Worm (Caenorhabditis elegans) whole organism, late embryonic: ENCODE measurements around the gene oac-23.

ENCODE experiments used
- C08G9.2 ChIP-seq: sonication (generic microtip); optimal IDR thresholded peaks from 2 replicates; lab custom pipeline; 2016; ENCODE audit warnings: mild to moderate bottlenecking, missing genetic modification characterization, moderate library complexity, missing compliant biosample characterization
- K02D7.2 ChIP-seq: sonication (generic microtip); optimal IDR thresholded peaks from 2 replicates; lab custom pipeline; 2017; ENCODE audit warnings: mild to moderate bottlenecking, missing genetic modification characterization, missing compliant biosample characterization
- K09A11.1 ChIP-seq: sonication (generic microtip); optimal IDR thresholded peaks from 2 replicates; lab custom pipeline; 2017; ENCODE audit warnings: antibody characterized with exemption, mild to moderate bottlenecking, missing genetic modification characterization, missing compliant biosample characterization; ENCODE audit not compliant: insufficient read depth
- Y22D7AL.16 ChIP-seq: sonication (generic microtip); optimal IDR thresholded peaks from 2 replicates; lab custom pipeline; 2016; ENCODE audit warnings: missing genetic modification characterization, missing compliant biosample characterization
- ama-1 ChIP-seq: fragments of 150-350 bp; optimal IDR thresholded peaks from 2 replicates; lab custom pipeline; 2014
- ceh-19 ChIP-seq: fragments of 200-800 bp; sonication (Bioruptor generic); optimal IDR thresholded peaks from 2 replicates; lab custom pipeline; 2018; ENCODE audit warnings: mild to moderate bottlenecking, missing genetic modification characterization, missing compliant biosample characterization
- ceh-2 ChIP-seq: sonication (generic microtip); optimal IDR thresholded peaks from 2 replicates; lab custom pipeline; 2016; ENCODE audit warnings: missing genotype, missing genetic modification characterization, missing compliant biosample characterization
- ceh-22 ChIP-seq: sonication (generic microtip); optimal IDR thresholded peaks from 2 replicates; lab custom pipeline; 2017; ENCODE audit warnings: missing biosample characterization, missing genetic modification characterization
- ceh-31 ChIP-seq: sonication (generic microtip); optimal IDR thresholded peaks from 2 replicates; lab custom pipeline; 2016; ENCODE audit warnings: missing genetic modification characterization, missing compliant biosample characterization
- ceh-45 ChIP-seq: fragments of 200-800 bp; sonication (Bioruptor generic); IDR thresholded peaks from 2 replicates; pipeline ENCODE4 v1.3.6; 2022; ENCODE audit warnings: missing genetic modification reagents, missing genetic modification characterization, missing compliant biosample characterization
- ceh-9 ChIP-seq: sonication (generic microtip); optimal IDR thresholded peaks from 2 replicates; lab custom pipeline; 2016; ENCODE audit warnings: mild to moderate bottlenecking, missing genetic modification characterization, inconsistent platforms, missing compliant biosample characterization
- che-1 ChIP-seq: sonication (generic microtip); optimal IDR thresholded peaks from 2 replicates; lab custom pipeline; 2016; ENCODE audit warnings: mild to moderate bottlenecking, missing genetic modification characterization, missing compliant biosample characterization
- dmd-4 ChIP-seq: sonication (generic microtip); optimal IDR thresholded peaks from 2 replicates; lab custom pipeline; 2016; ENCODE audit warnings: borderline replicate concordance, missing genetic modification characterization, missing compliant biosample characterization
- dve-1 ChIP-seq: sonication (generic microtip); optimal IDR thresholded peaks from 2 replicates; lab custom pipeline; 2017; ENCODE audit warnings: antibody characterized with exemption, mild to moderate bottlenecking, missing genetic modification characterization, missing compliant biosample characterization
- elt-4 ChIP-seq: sonication (generic microtip); optimal IDR thresholded peaks from 2 replicates; lab custom pipeline; 2016; ENCODE audit warnings: missing genetic modification characterization, missing compliant biosample characterization
- eyg-1 ChIP-seq: sonication (generic microtip); optimal IDR thresholded peaks from 2 replicates; lab custom pipeline; 2016; ENCODE audit warnings: missing genotype, missing genetic modification characterization, missing compliant biosample characterization
- fkh-10 ChIP-seq: fragments of 150-350 bp; optimal IDR thresholded peaks from 2 replicates; lab custom pipeline; 2014; ENCODE audit warnings: missing biosample characterization, missing genetic modification reagents, missing genetic modification characterization
- hlh-13 ChIP-seq: fragments of 200-800 bp; sonication (Bioruptor generic); optimal IDR thresholded peaks from 2 replicates; lab custom pipeline; 2018; ENCODE audit warnings: mild to moderate bottlenecking, missing genetic modification characterization, missing compliant biosample characterization
- hlh-8 ChIP-seq: sonication (generic microtip); optimal IDR thresholded peaks from 2 replicates; lab custom pipeline; 2016; ENCODE audit warnings: missing genotype, missing genetic modification characterization, missing compliant biosample characterization
- madf-2 ChIP-seq: sonication (generic microtip); optimal IDR thresholded peaks from 2 replicates; lab custom pipeline; 2017; ENCODE audit warnings: missing genetic modification characterization, missing compliant biosample characterization
- nfya-1 ChIP-seq: sonication (generic microtip); optimal IDR thresholded peaks from 2 replicates; lab custom pipeline; 2017; ENCODE audit warnings: missing genetic modification characterization, mild to moderate bottlenecking, missing compliant biosample characterization, antibody characterized with exemption, moderate library complexity
- nhr-11 ChIP-seq: fragments of 150-350 bp; optimal IDR thresholded peaks from 2 replicates; lab custom pipeline; 2014; ENCODE audit warnings: missing biosample characterization, missing genetic modification characterization
- nhr-232 ChIP-seq: sonication (generic microtip); optimal IDR thresholded peaks from 2 replicates; lab custom pipeline; 2016; ENCODE audit warnings: missing genetic modification characterization, missing compliant biosample characterization
- npax-4 ChIP-seq: sonication (generic microtip); optimal IDR thresholded peaks from 2 replicates; lab custom pipeline; 2016; ENCODE audit warnings: missing genetic modification characterization, missing compliant biosample characterization
- odd-2 ChIP-seq: sonication (generic microtip); optimal IDR thresholded peaks from 2 replicates; lab custom pipeline; 2017; ENCODE audit warnings: antibody characterized with exemption, mild to moderate bottlenecking, missing genetic modification characterization, missing compliant biosample characterization
- pax-1 ChIP-seq: fragments of 150-350 bp; optimal IDR thresholded peaks from 2 replicates; lab custom pipeline; 2014; ENCODE audit warnings: missing biosample characterization, missing genetic modification characterization
- pha-4 ChIP-seq: fragments of 150-350 bp; optimal IDR thresholded peaks from 2 replicates; lab custom pipeline; 2018; ENCODE audit warnings: missing biosample characterization, missing genetic modification reagents, missing genetic modification characterization
- pros-1 ChIP-seq: fragments of 150-350 bp; optimal IDR thresholded peaks from 2 replicates; lab custom pipeline; 2014; ENCODE audit warnings: missing biosample characterization, missing genetic modification reagents, missing genetic modification characterization
- ref-2 ChIP-seq: sonication (generic microtip); optimal IDR thresholded peaks from 2 replicates; lab custom pipeline; 2016; ENCODE audit warnings: missing genetic modification characterization, missing compliant biosample characterization
- sdc-2 ChIP-seq: sonication (generic microtip); optimal IDR thresholded peaks from 2 replicates; lab custom pipeline; 2016; ENCODE audit warnings: missing genotype, missing genetic modification characterization, missing compliant biosample characterization
- tbx-2 ChIP-seq: sonication (generic microtip); optimal IDR thresholded peaks from 2 replicates; lab custom pipeline; 2016; ENCODE audit warnings: missing genetic modification characterization, missing compliant biosample characterization
- tbx-7 ChIP-seq: sonication (generic microtip); optimal IDR thresholded peaks from 2 replicates; lab custom pipeline; 2016; ENCODE audit warnings: missing genotype, missing genetic modification characterization, missing compliant biosample characterization
- ttx-3 ChIP-seq: sonication (generic microtip); optimal IDR thresholded peaks from 2 replicates; lab custom pipeline; 2016; ENCODE audit warnings: missing genetic modification reagents, missing genetic modification characterization, missing compliant biosample characterization
- unc-3 ChIP-seq, 2 experiments: fragments of 200-800 bp in 1 of 2; sonication (Bioruptor generic) in 1 of 2; sonication (generic microtip) in 1 of 2; conservative IDR thresholded peaks in 1 of 2; optimal IDR thresholded peaks in 1 of 2; 2 replicates each; pipeline versions ENCODE4 v1.3.6 to Lab custom; 2016 to 2022; ENCODE audit warnings: missing compliant biosample characterization in 2 of 2, missing genetic modification characterization in 2 of 2, missing genetic modification reagents in 1 of 2
- unc-42 ChIP-seq: sonication (generic microtip); optimal IDR thresholded peaks from 2 replicates; lab custom pipeline; 2016; ENCODE audit warnings: missing genotype, missing genetic modification characterization, missing compliant biosample characterization
- unc-86 ChIP-seq: sonication (generic microtip); optimal IDR thresholded peaks from 2 replicates; lab custom pipeline; 2016; ENCODE audit warnings: missing genetic modification characterization, missing compliant biosample characterization
- zip-5 ChIP-seq: sonication (generic microtip); optimal IDR thresholded peaks from 2 replicates; lab custom pipeline; 2016; ENCODE audit warnings: missing genetic modification characterization, missing compliant biosample characterization
- ztf-16 ChIP-seq: sonication (generic microtip); optimal IDR thresholded peaks from 2 replicates; lab custom pipeline; 2017; ENCODE audit warnings: missing genetic modification characterization, missing compliant biosample characterization

The oac-23 gene

DNA sequence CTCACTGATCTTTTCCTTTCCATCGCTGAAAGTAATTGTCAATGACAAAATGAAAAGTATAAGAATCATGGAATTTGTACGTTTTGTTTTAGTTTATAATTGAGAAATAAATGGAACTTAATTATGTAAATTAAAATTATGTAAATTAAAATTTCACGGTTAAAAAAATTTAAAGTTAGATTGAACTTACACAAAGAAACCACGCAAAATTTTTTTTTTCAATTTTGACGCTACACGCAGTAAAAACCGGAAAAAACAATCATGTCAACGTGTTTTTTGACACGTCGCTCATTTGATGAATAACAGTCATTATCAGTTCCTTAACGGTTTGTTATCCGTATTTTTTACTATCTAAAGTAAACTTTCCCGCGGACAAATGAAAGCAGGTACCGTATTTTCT, at the start of gene oac-23, which contains the start of gene F37C4.8:
TSS of gene oac-23 (plus strand) at position 323 of the 400 bp plus-strand sequence.
TSS of gene F37C4.8 (minus strand) at position 101 of the 400 bp plus-strand sequence.
- TF ChIP-seq che-1 (tag; lab: Kevin White, UChicago) (no peak), nhr-11 (tag; lab: Kevin White, UChicago) (no peak), unc-86 (tag; lab: Kevin White, UChicago) (no peak), ref-2 (tag; lab: Kevin White, UChicago) (no peak), unc-42 (tag; lab: Kevin White, UChicago) (no peak), nfya-1 (no peak), pha-4 (tag; lab: Kevin White, UChicago) (no peak), hlh-13 (GFP tag; lab: Kevin White, UChicago) (no peak), ceh-2 (tag; lab: Kevin White, UChicago) (no peak), sdc-2 (tag; lab: Kevin White, UChicago) (no peak), elt-4 (tag; lab: Kevin White, UChicago) (no peak), dve-1 (tag; lab: Kevin White, UChicago) (no peak), ceh-22 (tag; lab: Kevin White, UChicago) (no peak), ztf-16 (tag; lab: Kevin White, UChicago) (no peak), hlh-8 (tag; lab: Kevin White, UChicago) (no peak), K02D7.2 (tag; lab: Kevin White, UChicago) (no peak), eyg-1 (tag; lab: Kevin White, UChicago) (no peak), tbx-7 (tag; lab: Kevin White, UChicago) (no peak)

DNA sequence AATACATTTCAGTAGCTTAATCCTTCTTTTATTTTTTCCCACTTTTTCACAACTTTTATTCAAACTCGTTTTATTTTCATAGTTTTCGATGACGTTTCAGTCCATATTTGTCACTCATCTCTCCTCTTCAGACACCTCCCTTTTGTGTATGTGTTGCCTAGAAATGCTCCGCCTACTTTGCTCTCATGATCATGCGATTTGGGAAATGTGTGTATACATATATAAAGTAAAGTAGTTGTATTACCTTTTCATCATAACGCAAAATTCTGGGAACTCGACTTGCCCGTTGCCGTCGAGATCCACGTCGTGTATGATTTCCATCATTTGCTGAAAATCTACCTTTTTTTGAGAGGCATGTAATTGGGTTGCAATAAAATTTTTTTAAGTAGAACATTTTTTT, 49.2 kb upstream of the oac-23 start:
- TF ChIP-seq npax-4 (no peak), pros-1 (tag; lab: Kevin White, UChicago) (no peak), ama-1 (lab: Kevin White, UChicago) (no peak), zip-5 (tag; lab: Kevin White, UChicago) (no peak), odd-2 (tag; lab: Kevin White, UChicago) (no peak), dmd-4 (tag; lab: Kevin White, UChicago) (no peak), Y22D7AL.16 (tag; lab: Kevin White, UChicago) (no peak), ttx-3 (tag; lab: Kevin White, UChicago) (no peak), fkh-10 (no peak), pax-1 (tag; lab: Kevin White, UChicago) (no peak), ceh-9 (tag; lab: Kevin White, UChicago) (no peak), unc-3 (GFP tag; conservative IDR thresholded peaks at IDR 0.05; lab: Robert Waterston, UW) (no peak), unc-3 (tag; optimal IDR thresholded peaks at IDR 0.05; lab: Kevin White, UChicago) (no peak), ceh-2 (tag; lab: Kevin White, UChicago) (no peak), ceh-45 (GFP tag; lab: Robert Waterston, UW) (no peak), ceh-31 (tag; lab: Kevin White, UChicago) (no peak), C08G9.2 (tag; lab: Kevin White, UChicago) (no peak), madf-2 (tag; lab: Kevin White, UChicago) (no peak), nfya-1 (no peak)
- TF ChIP-seq, all 69 proteins: peak for 0

DNA sequence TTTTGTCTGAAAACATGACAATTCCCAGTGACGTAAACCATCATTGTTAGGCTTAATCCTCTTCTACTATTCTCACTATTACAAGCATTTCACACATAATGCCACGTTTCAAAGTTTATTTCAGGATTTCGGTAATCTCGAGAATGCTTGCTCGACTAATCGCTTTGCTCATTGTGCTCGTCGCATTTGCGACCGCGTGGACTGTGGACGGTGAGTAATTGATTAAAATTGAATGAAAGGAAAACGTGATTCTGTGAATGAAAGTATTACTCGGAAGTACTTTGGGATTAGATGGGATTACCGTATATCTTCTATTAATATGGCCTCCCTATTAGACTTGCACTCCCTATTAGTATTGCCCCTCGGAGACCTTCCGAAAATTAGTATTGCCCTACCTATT, 47.5 kb upstream of the oac-23 start:
- TF ChIP-seq ceh-19 (no peak), npax-4 (no peak), K09A11.1 (tag; lab: Kevin White, UChicago) (no peak), pha-4 (tag; lab: Kevin White, UChicago) (no peak), nhr-232 (tag; lab: Kevin White, UChicago) (no peak), tbx-2 (tag; lab: Kevin White, UChicago) (no peak), K02D7.2 (tag; lab: Kevin White, UChicago) (no peak), unc-3 (GFP tag; conservative IDR thresholded peaks at IDR 0.05; lab: Robert Waterston, UW) (no peak), unc-3 (tag; optimal IDR thresholded peaks at IDR 0.05; lab: Kevin White, UChicago) (no peak)
